Worm (Caenorhabditis elegans) whole organism, L1 larva: ENCODE measurements around the gene msp-40.

Source experiments
- C16A3.4 ChIP-seq: fragments of 150-350 bp; optimal IDR thresholded peaks from 2 replicates; lab custom pipeline; 2014; ENCODE audit warnings: missing biosample characterization, missing genetic modification characterization
- C34B4.2 ChIP-seq: sonication (generic microtip); optimal IDR thresholded peaks from 2 replicates; lab custom pipeline; 2017; ENCODE audit warnings: mild to moderate bottlenecking, missing genetic modification characterization, missing compliant biosample characterization
- F16B12.6 ChIP-seq: fragments of 150-350 bp; optimal IDR thresholded peaks from 2 replicates; lab custom pipeline; 2014; ENCODE audit warnings: missing biosample characterization, missing genetic modification characterization
- aha-1 ChIP-seq: fragments of 150-350 bp; optimal IDR thresholded peaks from 2 replicates; lab custom pipeline; 2014; ENCODE audit warnings: missing biosample characterization, missing genetic modification characterization
- alr-1 ChIP-seq: fragments of 200-800 bp; sonication (Bioruptor generic); optimal IDR thresholded peaks from 2 replicates; lab custom pipeline; 2018; ENCODE audit warnings: borderline replicate concordance, mild to moderate bottlenecking, missing genetic modification characterization, missing compliant biosample characterization
- aly-2 ChIP-seq: fragments of 150-350 bp; optimal IDR thresholded peaks from 2 replicates; lab custom pipeline; 2014; ENCODE audit warnings: missing biosample characterization, missing genetic modification characterization
- ama-1 ChIP-seq: fragments of 150-350 bp; optimal IDR thresholded peaks from 2 replicates; lab custom pipeline; 2014
- blmp-1 ChIP-seq: fragments of 150-350 bp; optimal IDR thresholded peaks from 2 replicates; lab custom pipeline; 2014; ENCODE audit warnings: missing biosample characterization, missing genetic modification characterization
- ceh-82 ChIP-seq, 3 experiments: fragments of 150-350 bp in 1 of 3; sonication (generic microtip) in 2 of 3; optimal IDR thresholded peaks; 2 replicates each; lab custom pipeline; 2014 to 2017; ENCODE audit warnings: missing biosample characterization in 3 of 3, missing genetic modification characterization in 3 of 3
- ceh-90 ChIP-seq: sonication (generic microtip); optimal IDR thresholded peaks from 2 replicates; lab custom pipeline; 2016; ENCODE audit warnings: missing genetic modification characterization, missing compliant biosample characterization
- ces-1 ChIP-seq: fragments of 150-350 bp; optimal IDR thresholded peaks from 2 replicates; lab custom pipeline; 2014; ENCODE audit warnings: missing biosample characterization, missing genetic modification reagents, missing genetic modification characterization
- dpl-1 ChIP-seq, 3 experiments: fragments of 150-350 bp in 2 of 3; sonication (generic microtip) in 1 of 3; optimal IDR thresholded peaks; 2 replicates each; lab custom pipeline; 2014 to 2017; ENCODE audit warnings: missing biosample characterization in 3 of 3, missing genetic modification characterization in 3 of 3, missing genetic modification reagents in 3 of 3
- dsc-1 ChIP-seq: sonication (generic microtip); optimal IDR thresholded peaks from 2 replicates; lab custom pipeline; 2016; ENCODE audit warnings: mild to moderate bottlenecking, missing genetic modification characterization, missing compliant biosample characterization
- egl-13 ChIP-seq: sonication (generic microtip); optimal IDR thresholded peaks from 2 replicates; lab custom pipeline; 2016; ENCODE audit warnings: missing genotype, missing genetic modification reagents, missing genetic modification characterization, missing compliant biosample characterization
- elt-2 ChIP-seq: sonication (generic microtip); optimal IDR thresholded peaks from 2 replicates; lab custom pipeline; 2016; ENCODE audit warnings: missing genetic modification characterization, mild to moderate bottlenecking, inconsistent platforms, missing compliant biosample characterization, missing genetic modification reagents
- ets-5 ChIP-seq: fragments of 200-800 bp; sonication (Bioruptor generic); IDR thresholded peaks from 2 replicates; pipeline ENCODE4 v1.3.6; 2022; ENCODE audit warnings: missing genetic modification characterization, missing compliant biosample characterization
- fkh-10 ChIP-seq: sonication (generic microtip); optimal IDR thresholded peaks from 2 replicates; lab custom pipeline; 2017; ENCODE audit warnings: missing biosample characterization, missing genetic modification reagents, missing genetic modification characterization
- fkh-4 ChIP-seq: sonication (generic microtip); optimal IDR thresholded peaks from 2 replicates; lab custom pipeline; 2016; ENCODE audit warnings: missing compliant biosample characterization, missing genetic modification characterization, borderline replicate concordance
- fkh-8 ChIP-seq: sonication (generic microtip); optimal IDR thresholded peaks from 2 replicates; lab custom pipeline; 2016; ENCODE audit warnings: mild to moderate bottlenecking, missing genetic modification characterization, missing compliant biosample characterization
- fos-1 ChIP-seq: fragments of 150-350 bp; optimal IDR thresholded peaks from 2 replicates; lab custom pipeline; 2014; ENCODE audit warnings: missing biosample characterization, missing genetic modification characterization
- grh-1 ChIP-seq: fragments of 200-800 bp; sonication (Bioruptor generic); IDR thresholded peaks from 2 replicates; pipeline ENCODE4 v1.3.6; 2022; ENCODE audit warnings: missing genetic modification reagents, missing genetic modification characterization, missing compliant biosample characterization
- isw-1 ChIP-seq: fragments of 200-800 bp; sonication (Bioruptor generic); IDR thresholded peaks from 2 replicates; pipeline ENCODE4 v1.3.6; 2022; ENCODE audit warnings: missing genetic modification characterization, missing compliant biosample characterization
- lin-14 ChIP-seq: fragments of 200-800 bp; sonication (Bioruptor generic); optimal IDR thresholded peaks from 2 replicates; lab custom pipeline; 2018; ENCODE audit warnings: mild to moderate bottlenecking, missing genetic modification characterization, moderate library complexity, missing compliant biosample characterization
- lir-3 ChIP-seq: sonication (generic microtip); optimal IDR thresholded peaks from 2 replicates; lab custom pipeline; 2016; ENCODE audit warnings: mild to moderate bottlenecking, missing genetic modification characterization, moderate library complexity, missing compliant biosample characterization; ENCODE audit not compliant: poor library complexity
- lsy-2 ChIP-seq, 2 experiments: fragments of 150-350 bp; optimal IDR thresholded peaks; 2 replicates each; lab custom pipeline; 2014; ENCODE audit warnings: missing biosample characterization in 2 of 2, missing genetic modification characterization in 2 of 2
- mab-9 ChIP-seq: fragments of 200-800 bp; sonication (Bioruptor generic); IDR thresholded peaks from 2 replicates; pipeline ENCODE4 v1.3.6; 2022; ENCODE audit warnings: missing genetic modification reagents, missing genetic modification characterization, missing compliant biosample characterization
- mdl-1 ChIP-seq, 2 experiments: fragments of 150-350 bp; optimal IDR thresholded peaks; 2 replicates each; lab custom pipeline; 2014 to 2017; ENCODE audit warnings: missing biosample characterization in 2 of 2, missing genetic modification characterization in 2 of 2, inconsistent platforms in 1 of 2
- mef-2 ChIP-seq: fragments of 150-350 bp; optimal IDR thresholded peaks from 2 replicates; lab custom pipeline; 2014; ENCODE audit warnings: missing biosample characterization, missing genetic modification characterization
- mep-1 ChIP-seq: fragments of 150-350 bp; optimal IDR thresholded peaks from 2 replicates; lab custom pipeline; 2014; ENCODE audit warnings: missing biosample characterization, missing genetic modification characterization
- nhr-11 ChIP-seq: fragments of 150-350 bp; optimal IDR thresholded peaks from 2 replicates; lab custom pipeline; 2014; ENCODE audit warnings: missing biosample characterization, missing genetic modification characterization
- nhr-12 ChIP-seq: sonication (generic microtip); optimal IDR thresholded peaks from 2 replicates; lab custom pipeline; 2017; ENCODE audit warnings: missing biosample characterization, missing genetic modification characterization
- nhr-19 ChIP-seq: fragments of 200-800 bp; sonication (Bioruptor generic); conservative IDR thresholded peaks from 2 replicates; pipeline ENCODE4 v1.3.6; 2022; ENCODE audit warnings: missing genetic modification characterization, missing compliant biosample characterization
- nhr-237 ChIP-seq: fragments of 150-350 bp; optimal IDR thresholded peaks from 2 replicates; lab custom pipeline; 2014; ENCODE audit warnings: missing biosample characterization, missing genetic modification characterization
- nhr-28 ChIP-seq: fragments of 150-350 bp; optimal IDR thresholded peaks from 2 replicates; lab custom pipeline; 2014; ENCODE audit warnings: missing biosample characterization, missing genetic modification characterization
- nhr-47 ChIP-seq: sonication (generic microtip); optimal IDR thresholded peaks from 2 replicates; lab custom pipeline; 2016; ENCODE audit warnings: mild to moderate bottlenecking, missing genetic modification characterization, moderate library complexity, missing compliant biosample characterization
- nhr-85 ChIP-seq: sonication (generic microtip); peaks from one replicate; lab custom pipeline; 2016; ENCODE audit warnings: missing genetic modification characterization, inconsistent platforms, missing compliant biosample characterization
- nhr-90 ChIP-seq: sonication (generic microtip); optimal IDR thresholded peaks from 2 replicates; lab custom pipeline; 2016; ENCODE audit warnings: mild to moderate bottlenecking, missing genetic modification characterization, missing compliant biosample characterization; ENCODE audit not compliant: poor library complexity
- pqm-1 ChIP-seq: sonication (generic microtip); optimal IDR thresholded peaks from 3 replicates; lab custom pipeline; 2017; ENCODE audit warnings: missing biosample characterization, missing genetic modification characterization
- rnt-1 ChIP-seq: sonication (generic microtip); optimal IDR thresholded peaks from 2 replicates; lab custom pipeline; 2016; ENCODE audit warnings: mild to moderate bottlenecking, missing genetic modification characterization, moderate library complexity, missing compliant biosample characterization
- snu-23 ChIP-seq: sonication (generic microtip); optimal IDR thresholded peaks from 2 replicates; lab custom pipeline; 2016; ENCODE audit warnings: missing genetic modification characterization, missing compliant biosample characterization
- sox-4 ChIP-seq: sonication (generic microtip); optimal IDR thresholded peaks from 2 replicates; lab custom pipeline; 2016; ENCODE audit warnings: missing genetic modification characterization, missing compliant biosample characterization
- swsn-7 ChIP-seq: sonication (generic microtip); optimal IDR thresholded peaks from 2 replicates; lab custom pipeline; 2016; ENCODE audit warnings: missing genetic modification characterization, missing compliant biosample characterization
- tlp-1 ChIP-seq: fragments of 150-350 bp; optimal IDR thresholded peaks from 2 replicates; lab custom pipeline; 2014; ENCODE audit warnings: missing biosample characterization, missing genetic modification characterization
- unc-130 ChIP-seq: fragments of 150-350 bp; optimal IDR thresholded peaks from 2 replicates; lab custom pipeline; 2017; ENCODE audit warnings: missing biosample characterization, missing genetic modification characterization, inconsistent platforms
- unc-62 ChIP-seq: fragments of 150-350 bp; optimal IDR thresholded peaks from 2 replicates; lab custom pipeline; 2014; ENCODE audit warnings: missing biosample characterization, missing genetic modification reagents, missing genetic modification characterization
- unc-98 ChIP-seq: fragments of 200-800 bp; sonication (Bioruptor generic); IDR thresholded peaks from 2 replicates; pipeline ENCODE4 v1.3.6; 2022; ENCODE audit warnings: missing genetic modification characterization, missing compliant biosample characterization
- xbp-1 ChIP-seq: sonication (generic microtip); optimal IDR thresholded peaks from 2 replicates; lab custom pipeline; 2016; ENCODE audit warnings: missing genetic modification characterization, missing compliant biosample characterization
- zag-1 ChIP-seq: fragments of 150-350 bp; optimal IDR thresholded peaks from 2 replicates; lab custom pipeline; 2014; ENCODE audit warnings: missing biosample characterization, missing genetic modification characterization
- zip-4 ChIP-seq: fragments of 200-800 bp; sonication (Bioruptor generic); optimal IDR thresholded peaks from 2 replicates; lab custom pipeline; 2018; ENCODE audit warnings: mild to moderate bottlenecking, missing genetic modification characterization, moderate library complexity, missing compliant biosample characterization
- ztf-11 ChIP-seq, 2 experiments: sonication (generic microtip); optimal IDR thresholded peaks; 2 replicates each; lab custom pipeline; 2016 to 2017; ENCODE audit warnings: missing genetic modification characterization in 2 of 2, missing biosample characterization in 1 of 2, missing compliant biosample characterization in 1 of 2
- ztf-4 ChIP-seq: fragments of 150-350 bp; optimal IDR thresholded peaks from 2 replicates; lab custom pipeline; 2014; ENCODE audit warnings: missing biosample characterization, missing genetic modification characterization

The msp-40 gene

DNA sequence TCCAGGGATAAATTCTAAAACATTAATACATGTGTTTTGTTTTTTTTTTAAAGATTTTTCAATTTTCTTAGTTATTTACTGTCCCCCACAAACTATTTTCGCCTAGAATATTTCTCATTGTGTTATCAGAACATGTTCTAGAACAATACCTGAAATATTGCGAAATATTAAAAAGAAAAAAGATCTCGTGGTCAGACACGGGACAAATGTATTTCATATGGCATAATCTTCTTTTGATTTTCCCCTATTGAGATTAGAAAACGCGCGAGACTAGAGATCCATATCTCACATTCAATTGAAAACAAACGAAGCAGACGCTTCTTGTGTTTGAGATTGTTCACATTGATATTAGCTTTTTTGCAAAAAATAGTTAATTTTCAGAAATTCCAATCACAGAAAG, 30.9 kb downstream of the msp-40 start (continued):
- no peak for TF ChIP-seq grh-1 (GFP tag; lab: Robert Waterston, UW)
- TF ChIP-seq zip-4: peak; percentile 76
- TF ChIP-seq egl-13 (tag; lab: Kevin White, UChicago): no peak
- peak; percentile 30 for TF ChIP-seq snu-23 (GFP tag; lab: Kevin White, UChicago)
- TF ChIP-seq zag-1 (tag; lab: Kevin White, UChicago): no peak
- TF ChIP-seq C16A3.4 (tag; lab: Kevin White, UChicago): no peak
- TF ChIP-seq nhr-237 (tag; lab: Kevin White, UChicago): no peak
- TF ChIP-seq ama-1: no peak
- TF ChIP-seq isw-1: no peak
- TF ChIP-seq lir-3 (tag; lab: Kevin White, UChicago): no peak
- TF ChIP-seq unc-98 (GFP tag; lab: Robert Waterston, UW): no peak
- TF ChIP-seq mef-2 (tag; lab: Kevin White, UChicago): no peak
- TF ChIP-seq fkh-4 (tag; lab: Kevin White, UChicago): no peak
- peak in 1 of 2 experiments; percentile 34 for TF ChIP-seq lsy-2 (tag; optimal IDR thresholded peaks at IDR 0.05; lab: Kevin White, UChicago)
- no peak for TF ChIP-seq F16B12.6 (tag; lab: Kevin White, UChicago)
- TF ChIP-seq blmp-1 (tag; lab: Kevin White, UChicago): peak; percentile 53
- TF ChIP-seq rnt-1 (tag; lab: Kevin White, UChicago): no peak
- TF ChIP-seq dsc-1: peak; percentile 70
- TF ChIP-seq aha-1 (tag; lab: Kevin White, UChicago): no peak
- peak; percentile 88 for TF ChIP-seq nhr-85
- no peak for TF ChIP-seq ztf-11 (tag; optimal IDR thresholded peaks at IDR 0.05; lab: Kevin White, UChicago)
- TF ChIP-seq aly-2: no peak
- TF ChIP-seq alr-1: no peak
- TF ChIP-seq nhr-47 (tag; lab: Kevin White, UChicago): peak; percentile 25
- TF ChIP-seq mab-9 (GFP tag; lab: Robert Waterston, UW): no peak
- no peak for TF ChIP-seq fkh-10 (GFP tag; lab: Kevin White, UChicago)
- TF ChIP-seq mep-1 (tag; lab: Kevin White, UChicago): peak; percentile 41
- TF ChIP-seq nhr-12 (tag; lab: Kevin White, UChicago): no peak
- TF ChIP-seq lin-14 (GFP tag; lab: Kevin White, UChicago): peak; percentile 52
- no peak for TF ChIP-seq mdl-1 (tag; optimal IDR thresholded peaks at IDR 0.05; lab: Kevin White, UChicago)
- TF ChIP-seq nhr-28 (tag; lab: Kevin White, UChicago): no peak

DNA sequence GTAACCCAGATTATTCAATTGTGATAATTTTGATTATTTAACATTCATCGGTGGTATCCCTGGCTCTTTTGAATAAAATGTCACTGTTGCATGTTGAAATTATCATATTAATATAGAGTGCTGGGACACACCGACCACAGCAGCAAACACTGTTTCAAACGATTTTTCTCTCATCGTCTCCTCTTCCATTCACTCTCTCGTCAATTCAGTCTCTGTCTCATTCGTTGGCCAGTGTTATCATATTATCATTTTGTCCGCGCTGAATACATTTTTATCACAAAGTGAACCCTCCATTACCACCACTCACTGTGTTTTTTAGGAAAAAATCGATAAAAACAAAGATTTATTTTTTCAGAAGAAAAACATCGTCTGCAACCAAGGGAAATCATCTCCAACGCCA, 31.9 kb downstream of the msp-40 start:
- TF ChIP-seq pqm-1 (tag; lab: Kevin White, UChicago) (no peak), C16A3.4 (tag; lab: Kevin White, UChicago) (no peak), mdl-1 (tag; optimal IDR thresholded peaks at IDR 0.05; lab: Kevin White, UChicago) (no peak), ets-5 (GFP tag; lab: Robert Waterston, UW) (no peak), mef-2 (tag; lab: Kevin White, UChicago) (no peak), aha-1 (tag; lab: Kevin White, UChicago) (no peak), nhr-90 (tag; lab: Kevin White, UChicago) (peak; percentile 6), swsn-7 (tag; lab: Kevin White, UChicago) (no peak), lin-14 (GFP tag; lab: Kevin White, UChicago) (peak; percentile 8), ceh-90 (tag; lab: Kevin White, UChicago) (no peak), ceh-82 (tag; optimal IDR thresholded peaks at IDR 0.05; lab: Kevin White, UChicago) (no peak), nhr-12 (tag; lab: Kevin White, UChicago) (no peak), C34B4.2 (tag; lab: Kevin White, UChicago) (no peak), dpl-1 (GFP tag; optimal IDR thresholded peaks at IDR 0.05; lab: Kevin White, UChicago) (no peak), sox-4 (tag; lab: Kevin White, UChicago) (no peak), elt-2 (tag; lab: Kevin White, UChicago) (peak; percentile 85), nhr-19 (GFP tag; lab: Robert Waterston, UW) (no peak), unc-62 (GFP tag; lab: Kevin White, UChicago) (no peak), grh-1 (GFP tag; lab: Robert Waterston, UW) (no peak), xbp-1 (tag; lab: Kevin White, UChicago) (no peak), lsy-2 (tag; optimal IDR thresholded peaks at IDR 0.05; lab: Kevin White, UChicago) (no peak), aly-2 (no peak), tlp-1 (tag; lab: Kevin White, UChicago) (no peak), zip-4 (no peak), fos-1 (tag; lab: Kevin White, UChicago) (no peak), ztf-4 (tag; lab: Kevin White, UChicago) (no peak), nhr-28 (tag; lab: Kevin White, UChicago) (no peak), ces-1 (GFP tag; lab: Kevin White, UChicago) (no peak), isw-1 (no peak), fkh-8 (tag; lab: Kevin White, UChicago) (no peak), lir-3 (tag; lab: Kevin White, UChicago) (no peak), ztf-11 (tag; optimal IDR thresholded peaks at IDR 0.05; lab: Kevin White, UChicago) (no peak), mab-9 (GFP tag; lab: Robert Waterston, UW) (no peak), unc-130 (peak; percentile 5), unc-98 (GFP tag; lab: Robert Waterston, UW) (no peak), nhr-11 (tag; lab: Kevin White, UChicago) (no peak)
